Fruit fly (Drosophila melanogaster): ENCODE results near the gene CG43694.

Gene CG43694

dm6 chr3R:23431355-23431754 lies 5.5 kb upstream of the CG43694 start:
- no peak for TF ChIP-seq CG10631 (GFP tag; optimal IDR thresholded peaks at IDR 0.05)
- no peak for TF ChIP-seq CG11902 (GFP tag; optimal IDR thresholded peaks at IDR 0.05)
- TF ChIP-seq CG7368 (GFP tag; optimal IDR thresholded peaks at IDR 0.05): no peak
- TF ChIP-seq fkh (GFP tag; optimal IDR thresholded peaks at IDR 0.05): no peak
- TF ChIP-seq esn (GFP tag; optimal IDR thresholded peaks at IDR 0.05): no peak
- TF ChIP-seq fd85E (GFP tag; optimal IDR thresholded peaks at IDR 0.05): no peak
- TF ChIP-seq CG4318 (GFP tag; optimal IDR thresholded peaks at IDR 0.05): no peak
- TF ChIP-seq Ets96B (tag; optimal IDR thresholded peaks at IDR 0.05): no peak
- no peak for TF ChIP-seq Hr4 (GFP tag; optimal IDR thresholded peaks at IDR 0.05)
- no peak for TF ChIP-seq Eip93F (GFP tag; optimal IDR thresholded peaks at IDR 0.05)
- no peak for TF ChIP-seq CG16779 (tag; optimal IDR thresholded peaks at IDR 0.05)

- TF ChIP-seq Hr39 (GFP tag; optimal IDR thresholded peaks at IDR 0.05) (peak; percentile 60), svp (GFP tag) (peak; percentile 91), Met (GFP tag; optimal IDR thresholded peaks at IDR 0.05) (peak; percentile 67), lz (GFP tag; optimal IDR thresholded peaks at IDR 0.05) (peak; percentile 60), spab (GFP tag; optimal IDR thresholded peaks at IDR 0.05) (no peak), OdsH (GFP tag; optimal IDR thresholded peaks at IDR 0.05) (peak; percentile 14), vri (GFP tag; optimal IDR thresholded peaks at IDR 0.05) (no peak), Hr38 (GFP tag; optimal IDR thresholded peaks at IDR 0.05) (no peak), CG4318 (GFP tag; optimal IDR thresholded peaks at IDR 0.05) (no peak), Sox15 (GFP tag; optimal IDR thresholded peaks at IDR 0.05) (peak; percentile 32), CG11902 (GFP tag; optimal IDR thresholded peaks at IDR 0.05) (peak; percentile 18), CG7368 (GFP tag; optimal IDR thresholded peaks at IDR 0.05) (no peak), Sox14 (GFP tag; optimal IDR thresholded peaks at IDR 0.05) (peak; percentile 18), dac (GFP tag; optimal IDR thresholded peaks at IDR 0.05) (no peak), cyc (GFP tag; optimal IDR thresholded peaks at IDR 0.05) (peak; percentile 53), CG8319 (GFP tag; optimal IDR thresholded peaks at IDR 0.05) (peak; percentile 2), CG34406 (GFP tag; optimal IDR thresholded peaks at IDR 0.05) (peak; percentile 24), Blimp-1 (GFP tag; optimal IDR thresholded peaks at IDR 0.05) (peak; percentile 62), salr (GFP tag; optimal IDR thresholded peaks at IDR 0.05) (no peak), CG10631 (GFP tag; optimal IDR thresholded peaks at IDR 0.05) (no peak), CG6276 (GFP tag; optimal IDR thresholded peaks at IDR 0.05) (no peak), Eip78C (GFP tag) (peak; percentile 79), Eip93F (GFP tag; optimal IDR thresholded peaks at IDR 0.05) (no peak), eg (GFP tag; IDR thresholded peaks at IDR 0.05) (no peak), CG32006 (GFP tag; optimal IDR thresholded peaks at IDR 0.05) (no peak), CG11762 (GFP tag; optimal IDR thresholded peaks at IDR 0.05; ENCODE audit: insufficient read depth) (no peak), CG3032 (tag; optimal IDR thresholded peaks at IDR 0.05) (no peak), Ets21C (GFP tag; optimal IDR thresholded peaks at IDR 0.05) (peak; percentile 19), CG8632 (GFP tag; optimal IDR thresholded peaks at IDR 0.05) (peak; percentile 38), esn (GFP tag; optimal IDR thresholded peaks at IDR 0.05) (peak; percentile 69), achi (GFP tag; optimal IDR thresholded peaks at IDR 0.05) (peak; percentile 3), CG6792 (GFP tag; optimal IDR thresholded peaks at IDR 0.05) (peak; percentile 51), Sox102F (GFP tag; optimal IDR thresholded peaks at IDR 0.05) (peak; percentile 35), pdm3 (GFP tag; optimal IDR thresholded peaks at IDR 0.05) (peak; percentile 2), topi (GFP tag; optimal IDR thresholded peaks at IDR 0.05) (peak; percentile 39), CG11294 (GFP tag; IDR thresholded peaks at IDR 0.05) (no peak), ss (GFP tag; optimal IDR thresholded peaks at IDR 0.05) (no peak), CG31627 (GFP tag; optimal IDR thresholded peaks at IDR 0.05) (peak; percentile 58), Smox (GFP tag; optimal IDR thresholded peaks at IDR 0.05) (peak; percentile 50), acj6 (GFP tag; optimal IDR thresholded peaks at IDR 0.05) (peak; percentile 35), fd85E (GFP tag; optimal IDR thresholded peaks at IDR 0.05) (no peak), Eip75B (GFP tag; optimal IDR thresholded peaks at IDR 0.05) (peak; percentile 32), Gug (GFP tag; IDR thresholded peaks at IDR 0.05) (no peak), CG3919 (GFP tag; optimal IDR thresholded peaks at IDR 0.05) (peak; percentile 37), CG15336 (GFP tag; IDR thresholded peaks at IDR 0.05) (no peak)
Measured at dm6 chr3R:23425107-23425506, 722 bp downstream of the CG43694 start.

Measured in whole organism, prepupa.